Worm (Caenorhabditis elegans) whole organism, mixed stage, embryonic: ENCODE results near the gene sir-2.2.

Experiments
- blmp-1 ChIP-seq: fragments of 150-350 bp; optimal IDR thresholded peaks from 2 replicates; lab custom pipeline; 2014; ENCODE audit warnings: missing biosample characterization, missing genetic modification characterization
- elt-3 ChIP-seq: fragments of 150-350 bp; optimal IDR thresholded peaks from 2 replicates; lab custom pipeline; 2014; ENCODE audit warnings: missing biosample characterization, missing genetic modification characterization
- lin-13 ChIP-seq: fragments of 150-350 bp; optimal IDR thresholded peaks from 2 replicates; lab custom pipeline; 2014; ENCODE audit warnings: missing biosample characterization, missing genetic modification characterization
- nhr-237 ChIP-seq: fragments of 150-350 bp; optimal IDR thresholded peaks from 2 replicates; lab custom pipeline; 2014; ENCODE audit warnings: missing biosample characterization, missing genetic modification characterization
- unc-62 ChIP-seq: fragments of 150-350 bp; optimal IDR thresholded peaks from 2 replicates; lab custom pipeline; 2014; ENCODE audit warnings: missing biosample characterization, missing genetic modification reagents, missing genetic modification characterization
- ztf-11 ChIP-seq: fragments of 150-350 bp; optimal IDR thresholded peaks from 2 replicates; lab custom pipeline; 2014; ENCODE audit warnings: missing biosample characterization, missing genetic modification characterization

- no peak for TF ChIP-seq ztf-11
- TF ChIP-seq blmp-1 (tag; lab: Kevin White, UChicago) = no peak
- TF ChIP-seq lin-13 (tag; lab: Kevin White, UChicago) = no peak
- no peak for TF ChIP-seq unc-62 (GFP tag; lab: Kevin White, UChicago)
- TF ChIP-seq elt-3 (tag; lab: Kevin White, UChicago) = no peak
- no peak for TF ChIP-seq nhr-237 (tag; lab: Kevin White, UChicago)
These were observed 24.5 kb upstream of the sir-2.2 start, which contains the start of gene srd-42 for ce11 chrX:13303357-13303756.
